Worm (Caenorhabditis elegans): ENCODE results near the gene snf-10.

The snf-10 gene

DNA sequence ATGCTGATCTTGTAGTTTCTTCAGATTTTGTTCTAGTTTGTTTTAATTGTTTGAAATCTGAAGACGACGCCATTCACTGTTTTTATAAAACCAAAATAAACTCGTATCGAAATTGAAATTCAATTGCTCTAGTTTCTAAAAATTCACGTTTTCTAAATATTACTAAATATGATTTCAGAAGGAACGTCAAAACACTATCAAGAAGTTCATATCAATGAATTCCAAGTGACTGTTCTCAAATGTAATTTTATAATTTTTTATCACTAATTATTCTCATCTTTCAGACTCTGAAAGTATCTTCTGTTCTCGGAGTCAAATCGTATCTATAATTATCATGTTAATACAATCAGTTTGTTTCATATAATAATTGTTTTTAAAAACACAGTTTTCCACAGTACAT is at the start of gene snf-10:
snf-10 (minus strand) TSS at position 101 of the 400 bp plus-strand sequence.
- TF ChIP-seq tbx-11 (GFP tag; IDR thresholded peaks at IDR 0.05) (no peak), tra-4 (tag; optimal IDR thresholded peaks at IDR 0.05) (no peak), F13C5.2 (tag; optimal IDR thresholded peaks at IDR 0.05) (no peak), hmbx-1 (tag; optimal IDR thresholded peaks at IDR 0.05) (no peak), ets-7 (tag; optimal IDR thresholded peaks at IDR 0.05) (no peak), hnd-1 (tag; optimal IDR thresholded peaks at IDR 0.05) (no peak), pes-1 (GFP tag; IDR thresholded peaks at IDR 0.05) (no peak), ama-1 (optimal IDR thresholded peaks at IDR 0.05) (no peak), tbx-37 (GFP tag; conservative IDR thresholded peaks at IDR 0.05) (no peak), scrt-1 (GFP tag; IDR thresholded peaks at IDR 0.05) (no peak), sea-1 (GFP tag; conservative IDR thresholded peaks at IDR 0.05) (no peak), B0310.2 (tag; optimal IDR thresholded peaks at IDR 0.05) (no peak), ceh-13 (GFP tag; optimal IDR thresholded peaks at IDR 0.05) (no peak), ceh-36 (tag; optimal IDR thresholded peaks at IDR 0.05) (no peak), aly-1 (tag; optimal IDR thresholded peaks at IDR 0.05) (no peak)

- TF ChIP-seq ama-1 (optimal IDR thresholded peaks at IDR 0.05) (no peak), scrt-1 (GFP tag; IDR thresholded peaks at IDR 0.05) (no peak), flt-1 (GFP tag; IDR thresholded peaks at IDR 0.05) (no peak), tra-4 (tag; optimal IDR thresholded peaks at IDR 0.05) (no peak), tbx-37 (GFP tag; conservative IDR thresholded peaks at IDR 0.05) (no peak), hmbx-1 (tag; optimal IDR thresholded peaks at IDR 0.05) (no peak), tbx-11 (GFP tag; IDR thresholded peaks at IDR 0.05) (no peak), sea-1 (GFP tag; conservative IDR thresholded peaks at IDR 0.05) (no peak), ceh-36 (tag; optimal IDR thresholded peaks at IDR 0.05) (no peak)
These were observed 49.4 kb upstream of the snf-10 start, which contains the start of gene ncx-5 for ce11 chrV:10489998-10490397. TSS of gene ncx-5 (minus strand) at chrV:10490098.

DNA sequence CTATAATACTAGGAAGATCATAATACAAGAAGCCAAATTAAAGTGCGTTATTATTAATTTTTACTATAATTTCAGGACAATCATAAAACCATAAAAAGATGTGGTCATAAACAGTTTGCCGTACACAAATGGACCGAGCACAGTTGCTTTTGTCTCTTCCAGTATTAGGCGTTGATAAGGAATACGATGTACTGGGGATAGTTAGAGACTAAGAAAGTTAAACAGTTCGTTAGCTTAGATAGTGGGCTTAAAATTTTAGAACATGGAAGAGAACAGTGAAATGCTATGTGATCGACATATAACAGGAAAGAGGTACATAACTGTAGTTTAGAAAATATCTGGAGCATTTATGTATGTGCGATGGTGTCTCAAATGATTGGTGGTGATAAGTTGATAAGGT is 44.8 kb upstream of the snf-10 start:
- TF ChIP-seq aly-1 (tag; optimal IDR thresholded peaks at IDR 0.05) (no peak), ets-7 (tag; optimal IDR thresholded peaks at IDR 0.05) (no peak), ceh-13 (GFP tag; optimal IDR thresholded peaks at IDR 0.05) (no peak), hnd-1 (tag; optimal IDR thresholded peaks at IDR 0.05) (no peak), pes-1 (GFP tag; IDR thresholded peaks at IDR 0.05) (no peak), ama-1 (optimal IDR thresholded peaks at IDR 0.05) (no peak), sea-1 (GFP tag; conservative IDR thresholded peaks at IDR 0.05) (no peak), B0310.2 (tag; optimal IDR thresholded peaks at IDR 0.05) (no peak), tbx-11 (GFP tag; IDR thresholded peaks at IDR 0.05) (no peak), flt-1 (GFP tag; IDR thresholded peaks at IDR 0.05) (no peak), F13C5.2 (tag; optimal IDR thresholded peaks at IDR 0.05) (no peak), scrt-1 (GFP tag; IDR thresholded peaks at IDR 0.05) (no peak), hmbx-1 (tag; optimal IDR thresholded peaks at IDR 0.05) (no peak), ceh-36 (tag; optimal IDR thresholded peaks at IDR 0.05) (no peak), tra-4 (tag; optimal IDR thresholded peaks at IDR 0.05) (no peak), hmg-4 (GFP tag; optimal IDR thresholded peaks at IDR 0.05) (no peak), tbx-37 (GFP tag; conservative IDR thresholded peaks at IDR 0.05) (no peak)

- TF ChIP-seq hmg-4 (GFP tag; optimal IDR thresholded peaks at IDR 0.05): no peak
- no peak for TF ChIP-seq tra-4 (tag; optimal IDR thresholded peaks at IDR 0.05)
- TF ChIP-seq hmbx-1 (tag; optimal IDR thresholded peaks at IDR 0.05): no peak
- no peak for TF ChIP-seq ama-1 (optimal IDR thresholded peaks at IDR 0.05)
These were observed 44.0 kb upstream of the snf-10 start, which contains the start of gene Y32F6B.1 for ce11 chrV:10484640-10485039. TSS of gene Y32F6B.1 (minus strand) at chrV:10484740.

- no peak for TF ChIP-seq tra-4 (tag; optimal IDR thresholded peaks at IDR 0.05)
- no peak for TF ChIP-seq tbx-11 (GFP tag; IDR thresholded peaks at IDR 0.05)
- no peak for TF ChIP-seq sea-1 (GFP tag; conservative IDR thresholded peaks at IDR 0.05)
- no peak for TF ChIP-seq B0310.2 (tag; optimal IDR thresholded peaks at IDR 0.05)
- no peak for TF ChIP-seq ets-7 (tag; optimal IDR thresholded peaks at IDR 0.05)
- no peak for TF ChIP-seq aly-1 (tag; optimal IDR thresholded peaks at IDR 0.05)
- no peak for TF ChIP-seq F13C5.2 (tag; optimal IDR thresholded peaks at IDR 0.05)
- TF ChIP-seq hmg-4 (GFP tag; optimal IDR thresholded peaks at IDR 0.05): no peak
- TF ChIP-seq tbx-37 (GFP tag; conservative IDR thresholded peaks at IDR 0.05): no peak
- no peak for TF ChIP-seq flt-1 (GFP tag; IDR thresholded peaks at IDR 0.05)
These were observed 43.4 kb upstream of the snf-10 start for ce11 chrV:10483995-10484394.

DNA sequence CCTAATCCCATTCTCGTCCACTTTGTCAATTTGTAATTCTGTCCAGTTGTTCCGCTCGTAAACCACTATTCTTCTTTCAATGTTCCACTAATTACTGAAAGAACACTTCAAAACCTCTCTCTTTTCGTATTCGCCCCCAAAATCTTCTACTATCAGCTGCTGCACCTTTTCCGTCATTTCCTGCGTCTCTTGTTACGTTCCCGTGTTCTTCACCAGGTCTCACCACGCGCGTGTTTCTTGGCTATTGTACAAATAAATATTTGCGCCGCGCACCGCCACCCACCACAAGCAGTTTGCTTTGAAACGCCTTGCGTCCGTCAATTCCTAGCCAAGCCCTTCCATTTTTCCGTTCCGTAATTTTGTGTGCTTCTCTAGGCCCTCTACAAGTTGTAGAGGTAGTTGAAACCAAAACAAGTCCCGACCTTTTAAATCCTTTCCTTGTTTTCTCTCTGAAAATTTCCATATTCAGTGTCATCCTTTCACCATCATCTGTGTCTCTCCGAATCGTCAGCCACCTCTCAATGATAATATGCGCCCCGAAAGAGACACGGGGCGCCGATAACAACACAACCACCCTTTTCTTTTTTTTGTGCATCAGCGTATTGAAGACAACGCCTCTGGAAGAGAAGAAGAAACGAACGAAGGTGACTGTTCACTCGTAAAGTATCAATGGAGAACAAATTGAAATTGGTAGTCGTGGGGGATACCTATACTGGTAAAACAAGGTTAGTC is 37.6 kb upstream of the snf-10 start, which contains the start of the genes crp-1 and Y32F6B.9:
crp-1 (plus strand) TSS at position 468 of the 732 bp plus-strand sequence.
Y32F6B.9 (plus strand) TSS at position 603 of the 732 bp plus-strand sequence.
- TF ChIP-seq pes-1 (GFP tag; IDR thresholded peaks at IDR 0.05) (no peak), hmbx-1 (tag; optimal IDR thresholded peaks at IDR 0.05) (no peak), tbx-37 (GFP tag; conservative IDR thresholded peaks at IDR 0.05) (no peak), ets-7 (tag; optimal IDR thresholded peaks at IDR 0.05) (no peak), ama-1 (optimal IDR thresholded peaks at IDR 0.05) (no peak), hmg-4 (GFP tag; optimal IDR thresholded peaks at IDR 0.05) (no peak), scrt-1 (GFP tag; IDR thresholded peaks at IDR 0.05) (no peak), ceh-36 (tag; optimal IDR thresholded peaks at IDR 0.05) (no peak), F13C5.2 (tag; optimal IDR thresholded peaks at IDR 0.05) (no peak), sea-1 (GFP tag; conservative IDR thresholded peaks at IDR 0.05) (no peak), ceh-13 (GFP tag; optimal IDR thresholded peaks at IDR 0.05) (no peak), aly-1 (tag; optimal IDR thresholded peaks at IDR 0.05) (no peak), tra-4 (tag; optimal IDR thresholded peaks at IDR 0.05) (no peak), flt-1 (GFP tag; IDR thresholded peaks at IDR 0.05) (no peak), B0310.2 (tag; optimal IDR thresholded peaks at IDR 0.05) (no peak)

DNA sequence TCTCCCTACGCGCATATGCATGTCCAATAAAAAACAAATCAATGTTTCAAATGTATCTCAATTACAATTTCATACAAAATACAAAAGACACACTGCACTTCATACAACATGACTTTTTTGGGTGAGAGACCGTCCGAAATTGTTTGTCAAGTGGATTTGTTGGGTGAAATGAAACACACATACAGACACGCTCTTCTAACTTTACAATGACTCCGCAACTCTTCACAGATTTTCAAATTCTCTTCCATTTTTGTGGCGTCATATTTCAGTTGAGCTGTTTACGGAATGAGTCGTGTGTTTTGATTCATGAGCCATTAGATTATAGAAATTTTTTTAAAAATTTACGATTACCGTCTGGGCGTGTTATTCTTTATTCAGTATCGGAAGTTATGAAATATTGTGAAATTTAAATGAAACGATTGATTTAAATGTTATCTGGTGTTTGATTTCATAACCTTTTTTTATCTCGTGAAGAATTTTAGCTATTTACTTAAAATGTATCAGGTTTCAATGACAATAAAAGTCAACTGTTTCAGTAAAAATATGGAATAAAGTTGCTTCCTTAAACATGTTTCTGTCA is 36.3 kb upstream of the snf-10 start:
- no peak for TF ChIP-seq pes-1 (GFP tag; IDR thresholded peaks at IDR 0.05)
- no peak for TF ChIP-seq flt-1 (GFP tag; IDR thresholded peaks at IDR 0.05)
- TF ChIP-seq tbx-11 (GFP tag; IDR thresholded peaks at IDR 0.05): no peak
- no peak for TF ChIP-seq sea-1 (GFP tag; conservative IDR thresholded peaks at IDR 0.05)
- no peak for TF ChIP-seq F13C5.2 (tag; optimal IDR thresholded peaks at IDR 0.05)
- no peak for TF ChIP-seq aly-1 (tag; optimal IDR thresholded peaks at IDR 0.05)
- no peak for TF ChIP-seq ceh-13 (GFP tag; optimal IDR thresholded peaks at IDR 0.05)
- no peak for TF ChIP-seq tra-4 (tag; optimal IDR thresholded peaks at IDR 0.05)

All from whole organism, early embryonic.